Fruit fly (Drosophila melanogaster): Measurements from ENCODE around the gene Grip91.

DNA sequence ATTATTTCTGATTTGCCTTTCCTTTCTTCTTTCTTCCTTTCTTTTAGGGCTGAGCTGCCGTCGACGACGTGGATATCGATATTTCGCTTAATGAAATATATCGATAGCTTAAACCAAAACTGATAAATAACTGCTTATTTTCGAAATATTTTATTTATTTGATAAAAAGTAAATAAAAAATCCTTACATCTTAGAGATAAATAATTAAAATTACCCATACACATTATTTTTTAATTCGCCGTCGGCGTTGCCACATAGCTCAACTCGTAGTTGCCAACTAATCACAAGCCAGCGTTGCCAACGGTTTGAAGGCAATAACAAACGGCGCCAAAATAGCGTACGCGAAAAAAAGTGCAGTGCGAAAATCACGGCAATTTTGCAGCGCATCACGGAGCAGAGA is 22.5 kb downstream of the Grip91 start, which contains the start of the genes Mrgn1 and mus101:
- TF ChIP-seq psq (optimal IDR thresholded peaks at IDR 0.05) (no peak), pan (optimal IDR thresholded peaks at IDR 0.05) (no peak), usp (GFP tag; optimal IDR thresholded peaks at IDR 0.05) (no peak)

All from whole organism.